Worm (Caenorhabditis elegans) whole organism, late embryonic: ENCODE results near the gene cest-8.

Experiments
- F13H6.1 ChIP-seq: sonication (generic microtip); optimal IDR thresholded peaks from 2 replicates; lab custom pipeline; 2016; ENCODE audit warnings: missing genetic modification characterization, missing compliant biosample characterization
- ama-1 ChIP-seq: fragments of 150-350 bp; optimal IDR thresholded peaks from 2 replicates; lab custom pipeline; 2014
- ceh-45 ChIP-seq: fragments of 200-800 bp; sonication (Bioruptor generic); IDR thresholded peaks from 2 replicates; pipeline ENCODE4 v1.3.6; 2022; ENCODE audit warnings: missing genetic modification reagents, missing genetic modification characterization, missing compliant biosample characterization
- dve-1 ChIP-seq: sonication (generic microtip); optimal IDR thresholded peaks from 2 replicates; lab custom pipeline; 2017; ENCODE audit warnings: antibody characterized with exemption, mild to moderate bottlenecking, missing genetic modification characterization, missing compliant biosample characterization
- hlh-13 ChIP-seq: fragments of 200-800 bp; sonication (Bioruptor generic); optimal IDR thresholded peaks from 2 replicates; lab custom pipeline; 2018; ENCODE audit warnings: mild to moderate bottlenecking, missing genetic modification characterization, missing compliant biosample characterization
- npax-4 ChIP-seq: sonication (generic microtip); optimal IDR thresholded peaks from 2 replicates; lab custom pipeline; 2016; ENCODE audit warnings: missing genetic modification characterization, missing compliant biosample characterization
- pha-4 ChIP-seq: fragments of 150-350 bp; optimal IDR thresholded peaks from 2 replicates; lab custom pipeline; 2018; ENCODE audit warnings: missing biosample characterization, missing genetic modification reagents, missing genetic modification characterization
- rnt-1 ChIP-seq: sonication (generic microtip); optimal IDR thresholded peaks from 2 replicates; lab custom pipeline; 2016; ENCODE audit warnings: missing genetic modification characterization, missing compliant biosample characterization
- sox-4 ChIP-seq: sonication (generic microtip); optimal IDR thresholded peaks from 2 replicates; lab custom pipeline; 2017; ENCODE audit warnings: mild to moderate bottlenecking, missing genetic modification characterization, inconsistent platforms, missing compliant biosample characterization
- tbx-7 ChIP-seq: sonication (generic microtip); optimal IDR thresholded peaks from 2 replicates; lab custom pipeline; 2016; ENCODE audit warnings: missing genotype, missing genetic modification characterization, missing compliant biosample characterization
- unc-55 ChIP-seq: sonication (generic microtip); optimal IDR thresholded peaks from 2 replicates; lab custom pipeline; 2017; ENCODE audit warnings: missing biosample characterization, missing genetic modification reagents, missing genetic modification characterization

- no peak for TF ChIP-seq hlh-13 (GFP tag; lab: Kevin White, UChicago)
- no peak for TF ChIP-seq npax-4 (tag; lab: Kevin White, UChicago)
- TF ChIP-seq ama-1 (lab: Kevin White, UChicago) = no peak
- TF ChIP-seq F13H6.1 = no peak
- TF ChIP-seq dve-1 (tag; lab: Kevin White, UChicago) = no peak
- no peak for TF ChIP-seq pha-4 (tag; lab: Kevin White, UChicago)
- no peak for TF ChIP-seq rnt-1
- no peak for TF ChIP-seq unc-55 (GFP tag; lab: Kevin White, UChicago)
- no peak for TF ChIP-seq tbx-7 (tag; lab: Kevin White, UChicago)
- no peak for TF ChIP-seq sox-4
- no peak for TF ChIP-seq ceh-45
Observed at ce11 chrX:12185847-12186559, 33.5 kb upstream of the cest-8 start.
